Fruit fly (Drosophila melanogaster) whole organism, embryonic: Measurements from ENCODE around the gene CG16710.

Experiments
- B-H2 ChIP-seq: fragments of 200-800 bp; sonication (Bioruptor generic); optimal IDR thresholded peaks from 2 replicates; lab custom pipeline; 2018; ENCODE audit warnings: missing biosample characterization, mild to moderate bottlenecking, missing genetic modification characterization
- CG10274 ChIP-seq: fragments of 200-800 bp; sonication (Bioruptor generic); optimal IDR thresholded peaks from 3 replicates; lab custom pipeline; 2017; ENCODE audit warnings: missing biosample characterization, mild to moderate bottlenecking, missing genetic modification characterization
- CG10654 ChIP-seq: fragments of 200-800 bp; sonication (Bioruptor generic); optimal IDR thresholded peaks from 2 replicates; lab custom pipeline; 2016; ENCODE audit warnings: missing biosample characterization, missing genetic modification characterization
- CG12071 ChIP-seq: fragments of 200-800 bp; sonication (Bioruptor generic); optimal IDR thresholded peaks from 3 replicates; lab custom pipeline; 2018; ENCODE audit warnings: missing biosample characterization, mild to moderate bottlenecking, missing genetic modification characterization
- CG12155 ChIP-seq: fragments of 200-800 bp; sonication (Bioruptor generic); optimal IDR thresholded peaks from 3 replicates; lab custom pipeline; 2016; ENCODE audit warnings: missing biosample characterization, missing genetic modification characterization
- CG13296 ChIP-seq: fragments of 200-800 bp; sonication (Bioruptor generic); optimal IDR thresholded peaks from 3 replicates; lab custom pipeline; 2018; ENCODE audit warnings: missing biosample characterization, mild to moderate bottlenecking, missing genetic modification characterization
- CG13424 ChIP-seq: fragments of 200-800 bp; sonication (Bioruptor generic); optimal IDR thresholded peaks from 2 replicates; lab custom pipeline; 2019; ENCODE audit warnings: missing biosample characterization, mild to moderate bottlenecking, missing genetic modification characterization, moderate library complexity
- CG14710 ChIP-seq: fragments of 200-800 bp; sonication (Bioruptor generic); optimal IDR thresholded peaks from 3 replicates; lab custom pipeline; 2019; ENCODE audit warnings: missing biosample characterization, mild to moderate bottlenecking, missing genetic modification characterization, moderate library complexity
- CG15269 ChIP-seq: fragments of 200-800 bp; sonication (Bioruptor generic); optimal IDR thresholded peaks from 2 replicates; lab custom pipeline; 2018; ENCODE audit warnings: missing biosample characterization, mild to moderate bottlenecking, missing genetic modification characterization, moderate library complexity
- CG18011 ChIP-seq: fragments of 200-800 bp; sonication (Bioruptor generic); optimal IDR thresholded peaks from 2 replicates; lab custom pipeline; 2017; ENCODE audit warnings: missing biosample characterization, missing genetic modification characterization, mild to moderate bottlenecking, moderate library complexity, missing genotype
- CG1832 ChIP-seq: fragments of 200-800 bp; sonication (Bioruptor generic); optimal IDR thresholded peaks from 2 replicates; lab custom pipeline; 2017; ENCODE audit warnings: missing biosample characterization, mild to moderate bottlenecking, missing genetic modification characterization, inconsistent platforms
- CG2120 ChIP-seq: fragments of 200-800 bp; sonication (Bioruptor generic); optimal IDR thresholded peaks from 3 replicates; lab custom pipeline; 2016; ENCODE audit warnings: missing biosample characterization, missing genetic modification characterization
- CG30431 ChIP-seq: fragments of 200-800 bp; sonication (Bioruptor generic); optimal IDR thresholded peaks from 2 replicates; lab custom pipeline; 2017; ENCODE audit warnings: missing biosample characterization, missing genetic modification characterization
- CG3995 ChIP-seq: fragments of 200-800 bp; sonication (Bioruptor generic); optimal IDR thresholded peaks from 3 replicates; lab custom pipeline; 2016; ENCODE audit warnings: missing biosample characterization, missing genetic modification characterization
- CG4282 ChIP-seq: fragments of 200-800 bp; sonication (Bioruptor generic); optimal IDR thresholded peaks from 2 replicates; lab custom pipeline; 2016; ENCODE audit warnings: missing biosample characterization, missing genetic modification characterization
- CG4328 ChIP-seq: fragments of 200-800 bp; sonication (Bioruptor generic); optimal IDR thresholded peaks from 3 replicates; lab custom pipeline; 2017; ENCODE audit warnings: missing biosample characterization, missing genetic modification reagents, missing genetic modification characterization
- CG5180 ChIP-seq: fragments of 200-800 bp; sonication (Bioruptor generic); optimal IDR thresholded peaks from 3 replicates; lab custom pipeline; 2017; ENCODE audit warnings: missing biosample characterization, missing genetic modification characterization, mild to moderate bottlenecking, moderate library complexity, missing genetic modification reagents
- CG6689 ChIP-seq: fragments of 200-800 bp; sonication (Bioruptor generic); IDR thresholded peaks from 2 replicates; pipeline ENCODE4 v1.3.6; 2022; ENCODE audit warnings: missing biosample characterization, missing genetic modification characterization
- CG6813 ChIP-seq: fragments of 200-800 bp; sonication (Bioruptor generic); optimal IDR thresholded peaks from 2 replicates; lab custom pipeline; 2017; ENCODE audit warnings: missing biosample characterization, missing genetic modification characterization, mild to moderate bottlenecking, moderate library complexity, missing genetic modification reagents
- CkIIα-i1 ChIP-seq: fragments of 200-800 bp; sonication (Bioruptor generic); IDR thresholded peaks from 2 replicates; pipeline ENCODE4 v1.3.6; 2022; ENCODE audit warnings: missing biosample characterization, missing genetic modification characterization
- CrebB ChIP-seq: fragments of 200-800 bp; sonication (Bioruptor generic); optimal IDR thresholded peaks from 3 replicates; lab custom pipeline; 2018; ENCODE audit warnings: missing biosample characterization, mild to moderate bottlenecking, missing genetic modification characterization
- D19A ChIP-seq: fragments of 200-800 bp; optimal IDR thresholded peaks from 3 replicates; lab custom pipeline; 2019; ENCODE audit warnings: missing biosample characterization, mild to moderate bottlenecking, missing genetic modification characterization, moderate library complexity
- Dek ChIP-seq: fragments of 200-800 bp; sonication (Bioruptor generic); optimal IDR thresholded peaks from 3 replicates; lab custom pipeline; 2019; ENCODE audit warnings: missing biosample characterization, mild to moderate bottlenecking, missing genetic modification characterization, moderate library complexity
- Dll ChIP-seq: fragments of 200-800 bp; sonication (Bioruptor generic); IDR thresholded peaks from 4 replicates; pipeline ENCODE4 v1.3.6; 2022; ENCODE audit warnings: missing biosample characterization, missing genetic modification characterization; ENCODE audit not compliant: partially characterized antibody
- HLH4C ChIP-seq: fragments of 200-800 bp; sonication (Bioruptor generic); IDR thresholded peaks from 3 replicates; pipeline ENCODE4 v1.3.6; 2022; ENCODE audit warnings: missing biosample characterization, missing genetic modification characterization; ENCODE audit not compliant: partially characterized antibody
- Hr3 ChIP-seq: fragments of 200-800 bp; sonication (Bioruptor generic); optimal IDR thresholded peaks from 3 replicates; lab custom pipeline; 2016; ENCODE audit warnings: missing biosample characterization, missing genetic modification characterization
- Hr78 ChIP-seq, 2 experiments: fragments of 200-800 bp in 1 of 2; fragments of >200 bp in 1 of 2; sonication (Bioruptor generic) in 1 of 2; optimal IDR thresholded peaks; 2 replicates each; lab custom pipeline; 2017 to 2019; ENCODE audit warnings: missing biosample characterization in 2 of 2, missing genetic modification characterization in 2 of 2, mild to moderate bottlenecking in 1 of 2, moderate library complexity in 1 of 2
- MTF-1 ChIP-seq: fragments of 200-800 bp; sonication (Bioruptor generic); optimal IDR thresholded peaks from 2 replicates; lab custom pipeline; 2018; ENCODE audit warnings: missing biosample characterization, mild to moderate bottlenecking, missing genetic modification characterization, borderline replicate concordance
- Mrtf ChIP-seq: fragments of 200-800 bp; sonication (Bioruptor generic); IDR thresholded peaks from 3 replicates; pipeline ENCODE4 v1.3.6; 2022; ENCODE audit warnings: missing biosample characterization, missing genetic modification characterization
- Opbp ChIP-seq: fragments of 200-800 bp; sonication (Bioruptor generic); IDR thresholded peaks from 3 replicates; pipeline ENCODE4 v1.3.6; 2022; ENCODE audit warnings: missing biosample characterization, missing genetic modification characterization; ENCODE audit not compliant: partially characterized antibody
- Scr ChIP-seq: fragments of 200-800 bp; sonication (Bioruptor generic); IDR thresholded peaks from 2 replicates; pipeline ENCODE4 v1.3.6; 2022; ENCODE audit warnings: missing biosample characterization, missing genetic modification characterization; ENCODE audit not compliant: partially characterized antibody
- Sox100B ChIP-seq: fragments of 200-800 bp; sonication (Bioruptor generic); optimal IDR thresholded peaks from 3 replicates; lab custom pipeline; 2018; ENCODE audit warnings: missing biosample characterization, mild to moderate bottlenecking, missing genetic modification characterization
- Tbp ChIP-seq: fragments of >200 bp; optimal IDR thresholded peaks from 2 replicates; lab custom pipeline; 2018; ENCODE audit warnings: missing biosample characterization, missing genetic modification characterization
- chn ChIP-seq: fragments of 200-800 bp; sonication (Bioruptor generic); optimal IDR thresholded peaks from 2 replicates; lab custom pipeline; 2016; ENCODE audit warnings: missing biosample characterization, missing genetic modification characterization
- dmrt99B ChIP-seq: fragments of 200-800 bp; sonication (Bioruptor generic); optimal IDR thresholded peaks from 2 replicates; lab custom pipeline; 2018; ENCODE audit warnings: missing biosample characterization, mild to moderate bottlenecking, missing genetic modification characterization, moderate library complexity
- eve ChIP-seq, 2 experiments: fragments of >200 bp; optimal IDR thresholded peaks; 2 replicates each; lab custom pipeline; 2017; ENCODE audit warnings: missing biosample characterization in 2 of 2, missing genetic modification characterization in 2 of 2
- exex ChIP-seq: fragments of 200-800 bp; sonication (Bioruptor generic); optimal IDR thresholded peaks from 4 replicates; lab custom pipeline; 2018; ENCODE audit warnings: missing biosample characterization, mild to moderate bottlenecking, missing genetic modification characterization, moderate library complexity
- ftz-f1 ChIP-seq: fragments of 200-800 bp; sonication (Bioruptor generic); optimal IDR thresholded peaks from 2 replicates; lab custom pipeline; 2016; ENCODE audit warnings: missing biosample characterization, missing genetic modification characterization
- fu2 ChIP-seq: fragments of 200-800 bp; sonication (Bioruptor generic); optimal IDR thresholded peaks from 2 replicates; lab custom pipeline; 2016; ENCODE audit warnings: missing biosample characterization, missing genetic modification characterization
- hb ChIP-seq: fragments of 200-800 bp; sonication (Bioruptor generic); IDR thresholded peaks from 3 replicates; pipeline ENCODE4 v1.3.6; 2022; ENCODE audit warnings: missing biosample characterization, missing genetic modification characterization; ENCODE audit not compliant: partially characterized antibody
- hbn ChIP-seq: fragments of 200-800 bp; sonication (Bioruptor generic); IDR thresholded peaks from 2 replicates; pipeline ENCODE4 v1.3.6; 2022; ENCODE audit warnings: missing biosample characterization, missing genetic modification characterization; ENCODE audit not compliant: partially characterized antibody
- jigr1 ChIP-seq: fragments of 200-800 bp; sonication (Bioruptor generic); IDR thresholded peaks from 3 replicates; pipeline ENCODE4 v1.3.6; 2022; ENCODE audit warnings: missing biosample characterization, missing genetic modification characterization
- maf-S ChIP-seq: fragments of 200-800 bp; sonication (Bioruptor generic); optimal IDR thresholded peaks from 2 replicates; lab custom pipeline; 2016; ENCODE audit warnings: missing biosample characterization, missing genetic modification characterization
- odd ChIP-seq: fragments of 200-800 bp; sonication (Bioruptor generic); optimal IDR thresholded peaks from 2 replicates; lab custom pipeline; 2017; ENCODE audit warnings: missing biosample characterization, mild to moderate bottlenecking, missing genetic modification characterization
- peb ChIP-seq: fragments of 200-800 bp; sonication (Bioruptor generic); IDR thresholded peaks from 2 replicates; pipeline ENCODE4 v1.3.6; 2022; ENCODE audit warnings: missing biosample characterization, missing genetic modification characterization
- pho ChIP-seq: fragments of 200-800 bp; sonication (Bioruptor generic); optimal IDR thresholded peaks from 2 replicates; lab custom pipeline; 2016; ENCODE audit warnings: missing biosample characterization, missing genetic modification characterization
- shn ChIP-seq: fragments of 200-800 bp; sonication (Bioruptor generic); optimal IDR thresholded peaks from 3 replicates; lab custom pipeline; 2016; ENCODE audit warnings: missing biosample characterization, missing genetic modification characterization
- tgo ChIP-seq: fragments of 200-800 bp; sonication (Bioruptor generic); IDR thresholded peaks from 3 replicates; pipeline ENCODE4 v1.3.6; 2022; ENCODE audit warnings: missing biosample characterization, missing genetic modification characterization

The CG16710 gene

dm6 chr3R:23729632-23730471 lies 47.5 kb downstream of the CG16710 start (continued):
- TF ChIP-seq odd (GFP tag; lab: Kevin White, UChicago) (no peak), jigr1 (no peak), tgo (GFP tag; lab: Robert Waterston, UW) (no peak), CG6689 (GFP tag; lab: Robert Waterston, UW) (no peak), Opbp (GFP tag; lab: Robert Waterston, UW) (peak; percentile 75), Scr (GFP tag; lab: Robert Waterston, UW) (peak; percentile 61), shn (GFP tag; lab: Kevin White, UChicago) (no peak), fu2 (GFP tag; lab: Kevin White, UChicago) (no peak), dmrt99B (peak; percentile 19), D19A (tag; lab: Kevin White, UChicago) (peak; percentile 19), CG4282 (GFP tag; lab: Kevin White, UChicago) (no peak), CG10654 (GFP tag; lab: Kevin White, UChicago) (no peak), CG3995 (GFP tag; lab: Kevin White, UChicago) (no peak), CG14710 (peak; percentile 21), Sox100B (GFP tag; lab: Kevin White, UChicago) (no peak), CG18011 (no peak), chn (GFP tag; lab: Kevin White, UChicago) (peak; percentile 88), HLH4C (GFP tag; lab: Robert Waterston, UW) (peak; percentile 64), Dek (tag; lab: Kevin White, UChicago) (peak; percentile 24), maf-S (GFP tag; lab: Kevin White, UChicago) (no peak), exex (peak; percentile 45), Mrtf (no peak), CrebB (tag; lab: Kevin White, UChicago) (peak; percentile 25), CG30431 (no peak), CG6813 (GFP tag; lab: Kevin White, UChicago) (no peak), CG12071 (GFP tag; lab: Kevin White, UChicago) (peak; percentile 20), CG15269 (tag; lab: Kevin White, UChicago) (peak; percentile 27), CG1832 (GFP tag; lab: Kevin White, UChicago) (no peak), hb (GFP tag; lab: Robert Waterston, UW) (peak; percentile 53; the same call in 1 of the 3 replicates), CG2120 (GFP tag; lab: Kevin White, UChicago) (no peak), CkIIα-i1 (GFP tag; lab: Robert Waterston, UW) (no peak), CG13424 (tag; lab: Kevin White, UChicago) (peak; percentile 17), CG5180 (GFP tag; lab: Kevin White, UChicago) (peak; percentile 42), eve (GFP tag; optimal IDR thresholded peaks at IDR 0.05; lab: Kevin White, UChicago) (no peak), ftz-f1 (GFP tag; lab: Kevin White, UChicago) (peak; percentile 44), peb (no peak), hbn (GFP tag; lab: Robert Waterston, UW) (0 out of 2 replicates have a peak, but pooled peaks have one; percentile 45), CG10274 (no peak), B-H2 (GFP tag; lab: Kevin White, UChicago) (no peak), CG13296 (peak; percentile 52), Tbp (peak; percentile 99), CG12155 (GFP tag; lab: Kevin White, UChicago) (no peak), pho (GFP tag; lab: Kevin White, UChicago) (peak; percentile 17), Hr78 (GFP tag; optimal IDR thresholded peaks at IDR 0.05; lab: Kevin White, UChicago) (peak in 1 of 2 experiments; percentile 30), CG4328 (no peak), Dll (0 out of 4 replicates have a peak, but pooled peaks have one; percentile 33), MTF-1 (GFP tag; lab: Kevin White, UChicago) (no peak), Hr3 (GFP tag; lab: Kevin White, UChicago) (no peak)
